Fruit fly (Drosophila melanogaster) whole organism, prepupa: ENCODE results near the gene Hand.

Experiments used
- CG11294 ChIP-seq: fragments of 200-800 bp; sonication (Bioruptor generic); IDR thresholded peaks from 2 replicates; pipeline ENCODE4 v1.3.6; 2022; ENCODE audit warnings: missing biosample characterization, missing genetic modification characterization
- CG11762 ChIP-seq: fragments of 200-800 bp; sonication (Bioruptor generic); optimal IDR thresholded peaks from 3 replicates; lab custom pipeline; 2016; ENCODE audit warnings: missing biosample characterization, missing genetic modification characterization; ENCODE audit not compliant: insufficient read depth
- CG6163 ChIP-seq: fragments of 200-800 bp; sonication (Bioruptor generic); IDR thresholded peaks from 3 replicates; pipeline ENCODE4 v1.3.6; 2022; ENCODE audit warnings: missing biosample characterization, missing genetic modification characterization
- CG8319 ChIP-seq: fragments of 200-800 bp; sonication (Bioruptor generic); optimal IDR thresholded peaks from 3 replicates; lab custom pipeline; 2016; ENCODE audit warnings: missing biosample characterization, missing genetic modification characterization
- CG9139 ChIP-seq: fragments of 200-800 bp; sonication (Bioruptor generic); optimal IDR thresholded peaks from 3 replicates; lab custom pipeline; 2017; ENCODE audit warnings: missing biosample characterization, mild to moderate bottlenecking, missing genetic modification characterization
- Ets21C ChIP-seq: fragments of 200-800 bp; sonication (Bioruptor generic); optimal IDR thresholded peaks from 3 replicates; lab custom pipeline; 2016; ENCODE audit warnings: missing biosample characterization, missing genetic modification characterization
- Ets96B ChIP-seq: fragments of 200-800 bp; optimal IDR thresholded peaks from 2 replicates; lab custom pipeline; 2019; ENCODE audit warnings: missing biosample characterization, mild to moderate bottlenecking, missing genetic modification characterization, moderate library complexity
- Gug ChIP-seq: fragments of 200-800 bp; sonication (Bioruptor generic); IDR thresholded peaks from 2 replicates; pipeline ENCODE4 v1.3.6; 2022; ENCODE audit warnings: missing biosample characterization, missing genetic modification characterization
- Lpt ChIP-seq: fragments of 200-800 bp; sonication (Bioruptor generic); optimal IDR thresholded peaks from 3 replicates; lab custom pipeline; 2016; ENCODE audit warnings: missing biosample characterization, missing genetic modification characterization
- OdsH ChIP-seq: fragments of 200-800 bp; sonication (Bioruptor generic); optimal IDR thresholded peaks from 3 replicates; lab custom pipeline; 2016; ENCODE audit warnings: missing biosample characterization, missing genetic modification characterization
- Sox102F ChIP-seq: fragments of 200-800 bp; sonication (Bioruptor generic); optimal IDR thresholded peaks from 2 replicates; lab custom pipeline; 2016; ENCODE audit warnings: missing biosample characterization, mild to moderate bottlenecking, missing genetic modification characterization
- vri ChIP-seq: fragments of 200-800 bp; sonication (Bioruptor generic); optimal IDR thresholded peaks from 3 replicates; lab custom pipeline; 2016; ENCODE audit warnings: missing biosample characterization, mild to moderate bottlenecking, missing genetic modification characterization

- TF ChIP-seq Sox102F (GFP tag; lab: Kevin White, UChicago) (no peak), Ets21C (no peak), OdsH (GFP tag; lab: Kevin White, UChicago) (no peak), CG8319 (GFP tag; lab: Kevin White, UChicago) (no peak), CG11294 (GFP tag; lab: Robert Waterston, UW) (no peak), CG9139 (GFP tag; lab: Kevin White, UChicago) (no peak), vri (GFP tag; lab: Kevin White, UChicago) (no peak), CG11762 (no peak), Lpt (GFP tag; lab: Kevin White, UChicago) (no peak), Gug (no peak), CG6163 (no peak), Ets96B (tag; lab: Kevin White, UChicago) (no peak)
Measured at dm6 chr2L:10255725-10256158, 39.4 kb downstream of the Hand start, which contains the start of gene CG5676.
